Worm (Caenorhabditis elegans) whole organism, L3 larva: Measurements from ENCODE around the gene arrd-5.

Experiments used
- aly-2 ChIP-seq: fragments of 150-350 bp; optimal IDR thresholded peaks from 2 replicates; lab custom pipeline; 2014; ENCODE audit warnings: missing biosample characterization, missing genetic modification characterization
- ceh-16 ChIP-seq: sonication (generic microtip); optimal IDR thresholded peaks from 2 replicates; lab custom pipeline; 2017; ENCODE audit warnings: missing biosample characterization, missing genetic modification characterization
- ceh-82 ChIP-seq: fragments of 150-350 bp; optimal IDR thresholded peaks from 2 replicates; lab custom pipeline; 2014; ENCODE audit warnings: missing biosample characterization, missing genetic modification characterization
- daf-12 ChIP-seq: fragments of 150-350 bp; optimal IDR thresholded peaks from 2 replicates; lab custom pipeline; 2014; ENCODE audit warnings: missing biosample characterization, missing genetic modification reagents, missing genetic modification characterization
- egl-27 ChIP-seq: sonication (generic microtip); optimal IDR thresholded peaks from 4 replicates; lab custom pipeline; 2017; ENCODE audit warnings: missing biosample characterization, missing genetic modification reagents, missing genetic modification characterization
- egl-5 ChIP-seq: fragments of 150-350 bp; optimal IDR thresholded peaks from 2 replicates; lab custom pipeline; 2017; ENCODE audit warnings: missing biosample characterization, missing genetic modification reagents, missing genetic modification characterization, inconsistent platforms
- elt-2 ChIP-seq: sonication (generic microtip); optimal IDR thresholded peaks from 2 replicates; lab custom pipeline; 2016; ENCODE audit warnings: missing genetic modification reagents, mild to moderate bottlenecking, missing genetic modification characterization, missing compliant biosample characterization
- elt-3 ChIP-seq, 3 experiments: fragments of 150-350 bp in 1 of 3; sonication (generic microtip) in 2 of 3; optimal IDR thresholded peaks; 2 replicates in 2 of 3; 4 replicates in 1 of 3; lab custom pipeline; 2014 to 2017; ENCODE audit warnings: missing biosample characterization in 3 of 3, missing genetic modification characterization in 3 of 3
- fkh-10 ChIP-seq: sonication (generic microtip); optimal IDR thresholded peaks from 2 replicates; lab custom pipeline; 2017; ENCODE audit warnings: missing biosample characterization, missing genetic modification reagents, missing genetic modification characterization
- fkh-2 ChIP-seq: fragments of 150-350 bp; optimal IDR thresholded peaks from 2 replicates; lab custom pipeline; 2014; ENCODE audit warnings: missing biosample characterization, missing genetic modification reagents, missing genetic modification characterization
- fos-1 ChIP-seq: fragments of 150-350 bp; optimal IDR thresholded peaks from 2 replicates; lab custom pipeline; 2014; ENCODE audit warnings: missing biosample characterization, missing genetic modification characterization
- jun-1 ChIP-seq: fragments of 150-350 bp; optimal IDR thresholded peaks from 2 replicates; lab custom pipeline; 2014; ENCODE audit warnings: missing biosample characterization, missing genetic modification reagents, missing genetic modification characterization
- lin-39 ChIP-seq: fragments of 150-350 bp; optimal IDR thresholded peaks from 2 replicates; lab custom pipeline; 2018; ENCODE audit warnings: missing biosample characterization, missing genetic modification reagents, missing genetic modification characterization
- lsy-12 ChIP-seq: sonication (generic microtip); optimal IDR thresholded peaks from 2 replicates; lab custom pipeline; 2016; ENCODE audit warnings: mild to moderate bottlenecking, missing genetic modification characterization, missing compliant biosample characterization
- mdl-1 ChIP-seq: fragments of 150-350 bp; optimal IDR thresholded peaks from 2 replicates; lab custom pipeline; 2014; ENCODE audit warnings: missing biosample characterization, missing genetic modification characterization
- mml-1 ChIP-seq: fragments of 150-350 bp; sonication (generic microtip); optimal IDR thresholded peaks from 3 replicates; lab custom pipeline; 2014; ENCODE audit warnings: missing biosample characterization, missing genetic modification characterization
- nfya-1 ChIP-seq: sonication (generic microtip); optimal IDR thresholded peaks from 2 replicates; lab custom pipeline; 2017; ENCODE audit warnings: missing genetic modification characterization, mild to moderate bottlenecking, missing compliant biosample characterization, antibody characterized with exemption, moderate library complexity; ENCODE audit not compliant: insufficient read depth
- nhr-11 ChIP-seq: fragments of 150-350 bp; optimal IDR thresholded peaks from 2 replicates; lab custom pipeline; 2014; ENCODE audit warnings: missing biosample characterization, missing genetic modification characterization
- nhr-23 ChIP-seq: fragments of 150-350 bp; optimal IDR thresholded peaks from 2 replicates; lab custom pipeline; 2014; ENCODE audit warnings: missing biosample characterization, missing genetic modification reagents, missing genetic modification characterization
- nhr-25 ChIP-seq: sonication (generic microtip); optimal IDR thresholded peaks from 2 replicates; lab custom pipeline; 2017; ENCODE audit warnings: missing biosample characterization, missing genetic modification characterization
- nhr-28 ChIP-seq: fragments of 150-350 bp; optimal IDR thresholded peaks from 2 replicates; lab custom pipeline; 2014; ENCODE audit warnings: missing biosample characterization, missing genetic modification characterization
- nhr-43 ChIP-seq: sonication (generic microtip); optimal IDR thresholded peaks from 2 replicates; lab custom pipeline; 2016; ENCODE audit warnings: mild to moderate bottlenecking, missing genetic modification characterization, missing compliant biosample characterization; ENCODE audit not compliant: poor library complexity, severe bottlenecking
- nhr-67 ChIP-seq: fragments of 150-350 bp; optimal IDR thresholded peaks from 2 replicates; lab custom pipeline; 2014; ENCODE audit warnings: missing biosample characterization, missing genetic modification characterization
- nhr-76 ChIP-seq: fragments of 150-350 bp; sonication (generic microtip); optimal IDR thresholded peaks from 5 replicates; lab custom pipeline; 2014; ENCODE audit warnings: missing biosample characterization, missing genetic modification characterization
- nhr-77 ChIP-seq: fragments of 150-350 bp; optimal IDR thresholded peaks from 2 replicates; lab custom pipeline; 2014; ENCODE audit warnings: missing biosample characterization, missing genetic modification characterization
- pha-4 ChIP-seq: fragments of 150-350 bp; optimal IDR thresholded peaks from 2 replicates; lab custom pipeline; 2014; ENCODE audit warnings: missing biosample characterization, missing genetic modification reagents, missing genetic modification characterization
- sea-2 ChIP-seq: fragments of 150-350 bp; sonication (generic microtip); optimal IDR thresholded peaks from 4 replicates; lab custom pipeline; 2014; ENCODE audit warnings: missing biosample characterization, missing genetic modification reagents, missing genetic modification characterization
- skn-1 ChIP-seq: fragments of 150-350 bp; optimal IDR thresholded peaks from 2 replicates; lab custom pipeline; 2014; ENCODE audit warnings: missing biosample characterization, missing genetic modification characterization
- snpc-4 ChIP-seq: fragments of 150-350 bp; optimal IDR thresholded peaks from 2 replicates; lab custom pipeline; 2014; ENCODE audit warnings: missing biosample characterization, missing genetic modification characterization
- tbx-2 ChIP-seq: sonication (generic microtip); optimal IDR thresholded peaks from 2 replicates; lab custom pipeline; 2016; ENCODE audit warnings: mild to moderate bottlenecking, missing genetic modification characterization, missing compliant biosample characterization
- unc-39 ChIP-seq: sonication (generic microtip); optimal IDR thresholded peaks from 4 replicates; lab custom pipeline; 2017; ENCODE audit warnings: missing biosample characterization, missing genetic modification characterization
- unc-62 ChIP-seq: fragments of 150-350 bp; sonication (generic microtip); optimal IDR thresholded peaks from 4 replicates; lab custom pipeline; 2014; ENCODE audit warnings: missing biosample characterization, missing genetic modification reagents, missing genetic modification characterization
- zag-1 ChIP-seq: fragments of 150-350 bp; optimal IDR thresholded peaks from 2 replicates; lab custom pipeline; 2014; ENCODE audit warnings: missing biosample characterization, missing genetic modification characterization

The arrd-5 gene

DNA sequence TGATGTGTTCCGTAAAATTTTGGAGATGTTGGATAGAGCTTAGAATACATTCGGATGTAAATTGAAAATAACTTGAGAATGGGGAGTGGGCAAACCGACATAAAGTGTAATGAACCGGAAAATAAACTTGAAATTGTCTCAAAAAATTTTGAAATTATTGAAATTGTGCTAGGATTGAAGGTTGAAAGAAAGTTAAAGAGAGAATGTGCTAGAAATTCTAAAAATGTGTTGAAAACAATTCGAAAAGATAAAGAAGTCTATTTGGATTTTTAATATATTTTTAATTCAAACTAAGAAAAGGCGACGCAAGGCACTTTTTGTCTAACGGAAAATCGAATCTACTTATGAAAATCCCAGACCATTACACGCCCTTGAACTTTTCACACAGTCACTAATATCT is 1.2 kb upstream of the arrd-5 start, which contains the start of gene ZK938.3:
ZK938.3 (minus strand) TSS at position 101 of the 400 bp plus-strand sequence.
- TF ChIP-seq skn-1 (tag; lab: Kevin White, UChicago) (no peak), lin-39 (no peak), fkh-2 (tag; lab: Kevin White, UChicago) (no peak), unc-39 (tag; lab: Kevin White, UChicago) (no peak), nhr-43 (tag; lab: Kevin White, UChicago) (no peak), ceh-16 (tag; lab: Kevin White, UChicago) (no peak), pha-4 (tag; lab: Kevin White, UChicago) (no peak), daf-12 (tag; lab: Kevin White, UChicago) (no peak), nhr-67 (tag; lab: Kevin White, UChicago) (no peak), elt-3 (tag; optimal IDR thresholded peaks at IDR 0.05; lab: Kevin White, UChicago) (no peak), unc-62 (GFP tag; lab: Kevin White, UChicago) (no peak), egl-5 (no peak), mml-1 (tag; lab: Kevin White, UChicago) (no peak), lsy-12 (tag; lab: Kevin White, UChicago) (no peak), tbx-2 (no peak)

- TF ChIP-seq sea-2 (GFP tag; lab: Kevin White, UChicago) (no peak), nhr-11 (tag; lab: Kevin White, UChicago) (no peak), nhr-25 (tag; lab: Kevin White, UChicago) (no peak), fkh-10 (GFP tag; lab: Kevin White, UChicago) (no peak), nhr-76 (no peak), zag-1 (no peak), nfya-1 (tag; lab: Kevin White, UChicago) (no peak), nhr-23 (tag; lab: Kevin White, UChicago) (no peak), ceh-82 (tag; lab: Kevin White, UChicago) (no peak), nhr-43 (tag; lab: Kevin White, UChicago) (no peak), fkh-2 (tag; lab: Kevin White, UChicago) (no peak), snpc-4 (tag; lab: Kevin White, UChicago) (no peak), egl-27 (tag; lab: Kevin White, UChicago) (no peak), lsy-12 (tag; lab: Kevin White, UChicago) (no peak), daf-12 (tag; lab: Kevin White, UChicago) (no peak), nhr-77 (tag; lab: Kevin White, UChicago) (no peak), nhr-28 (tag; lab: Kevin White, UChicago) (no peak), elt-2 (tag; lab: Kevin White, UChicago) (no peak)
- TF ChIP-seq, all 47 proteins: peak for 0
Measured at ce11 chrII:9835958-9836357, 937 bp downstream of the arrd-5 start.

DNA sequence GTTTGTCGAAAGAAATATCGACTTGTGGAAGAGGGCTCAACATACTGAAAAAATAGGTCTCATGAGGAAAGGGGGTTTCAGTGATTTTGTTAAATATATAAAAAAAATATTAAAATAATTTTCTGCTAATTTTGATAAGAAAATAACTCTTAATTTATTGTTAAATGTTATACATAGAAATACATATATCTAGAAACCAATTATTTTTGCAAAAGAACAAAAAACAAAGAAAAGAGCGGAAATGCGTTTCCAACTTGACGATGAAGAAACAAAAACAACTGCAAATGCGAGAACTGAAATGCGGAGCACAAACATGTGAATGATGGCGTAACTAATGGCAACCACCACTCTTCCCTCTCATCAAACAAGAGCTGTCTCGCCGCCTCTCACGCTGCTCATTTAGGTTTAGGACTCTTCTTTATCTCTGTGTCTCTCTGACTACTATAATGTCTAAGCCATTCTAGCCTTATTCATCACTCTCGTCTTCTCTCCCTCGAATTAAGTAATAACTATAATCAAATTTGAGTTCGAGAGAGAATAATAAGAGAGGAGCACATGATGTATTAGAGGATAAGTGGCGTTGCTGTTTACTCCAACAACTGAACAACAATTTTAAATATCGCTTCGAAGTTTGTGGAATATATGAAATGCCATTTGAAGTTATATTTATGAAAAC is 3.4 kb downstream of the arrd-5 start, which contains the start of gene arrd-4:
arrd-4 (minus strand) TSS at position 51 of the 676 bp plus-strand sequence.
- no peak for TF ChIP-seq jun-1 (tag; lab: Kevin White, UChicago)
- peak; percentile 86 for TF ChIP-seq nhr-11 (tag; lab: Kevin White, UChicago)

DNA sequence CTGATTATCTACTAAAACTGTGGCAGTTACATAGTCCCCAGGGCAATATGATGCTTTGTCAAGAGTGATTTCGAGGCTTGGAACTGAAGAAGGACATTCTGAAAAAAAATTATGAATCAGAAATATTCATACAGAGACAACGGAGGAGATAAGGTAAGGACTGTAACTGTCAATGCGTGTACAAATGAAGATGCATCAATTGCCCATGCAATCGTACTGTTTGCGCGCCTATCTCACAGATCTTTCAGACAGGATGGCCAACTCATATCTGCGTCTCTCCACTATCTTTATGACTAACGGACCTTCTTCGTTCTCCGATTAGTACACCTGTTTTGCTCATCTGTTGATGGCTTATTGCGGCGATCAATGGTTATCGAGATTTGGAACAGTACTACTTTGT is 5.3 kb downstream of the arrd-5 start, which contains the start of gene ZK938.11:
ZK938.11 (minus strand) TSS at position 101 of the 400 bp plus-strand sequence.
- TF ChIP-seq fos-1 (tag; lab: Kevin White, UChicago) (no peak), aly-2 (tag; lab: Kevin White, UChicago) (no peak), daf-12 (tag; lab: Kevin White, UChicago) (no peak), nhr-23 (tag; lab: Kevin White, UChicago) (no peak), unc-62 (GFP tag; lab: Kevin White, UChicago) (no peak), elt-2 (tag; lab: Kevin White, UChicago) (no peak), mdl-1 (no peak), sea-2 (GFP tag; lab: Kevin White, UChicago) (no peak)
